Worm (Caenorhabditis elegans): ENCODE data around the gene Y43F8B.3.

Gene Y43F8B.3

DNA sequence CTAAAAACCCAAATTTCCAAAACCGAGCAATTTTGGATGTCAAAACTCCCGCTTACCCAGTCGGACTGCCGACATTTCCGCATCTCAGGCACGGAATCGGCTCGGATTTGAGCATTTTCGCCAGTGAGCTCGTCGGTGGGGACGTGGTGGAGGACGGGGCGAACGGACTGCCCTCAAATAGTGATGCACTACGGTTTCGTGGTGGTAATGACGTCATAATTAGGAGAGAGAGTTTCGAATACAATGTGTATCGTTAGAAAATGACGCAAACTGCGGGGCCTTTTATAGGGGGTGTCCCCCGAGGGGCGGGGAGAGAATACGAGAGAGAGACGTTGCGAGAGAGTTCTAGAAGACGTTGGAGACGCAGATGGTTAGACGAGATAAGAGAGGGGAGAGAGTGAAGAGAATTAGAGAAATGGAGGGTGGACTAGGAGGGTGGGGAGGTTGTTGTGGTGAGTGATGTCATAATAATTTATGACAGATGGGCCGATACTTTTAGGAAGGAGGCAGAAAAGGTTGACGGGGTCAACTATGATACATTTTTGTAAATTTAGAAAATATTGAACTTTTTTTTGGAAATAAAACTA lies 19.7 kb downstream of the Y43F8B.3 start (continued):
- no peak for TF ChIP-seq elt-3 (tag; optimal IDR thresholded peaks at IDR 0.05)
- TF ChIP-seq dmd-4 (tag; optimal IDR thresholded peaks at IDR 0.05): no peak
- no peak for TF ChIP-seq skn-1 (tag; optimal IDR thresholded peaks at IDR 0.05)
- no peak for TF ChIP-seq elt-1 (tag; optimal IDR thresholded peaks at IDR 0.05)
- no peak for TF ChIP-seq aly-2 (tag; optimal IDR thresholded peaks at IDR 0.05)
- peak; percentile 91 for TF ChIP-seq sem-4 (tag; optimal IDR thresholded peaks at IDR 0.05)
- TF ChIP-seq ztf-4 (tag; optimal IDR thresholded peaks at IDR 0.05): peak; percentile 92
- TF ChIP-seq mbf-1 (tag; optimal IDR thresholded peaks at IDR 0.05): no peak
- no peak for TF ChIP-seq ztf-11 (tag; optimal IDR thresholded peaks at IDR 0.05)
- TF ChIP-seq crh-2 (tag; optimal IDR thresholded peaks at IDR 0.05): peak; percentile 93
- peak; percentile 47 for TF ChIP-seq ceh-16 (tag; optimal IDR thresholded peaks at IDR 0.05)
- TF ChIP-seq mab-5 (tag; optimal IDR thresholded peaks at IDR 0.05): peak; percentile 97
- no peak for TF ChIP-seq nhr-77 (tag; optimal IDR thresholded peaks at IDR 0.05)
- peak; percentile 47 for TF ChIP-seq nhr-237 (tag; optimal IDR thresholded peaks at IDR 0.05)
- no peak for TF ChIP-seq R02D3.7 (tag; optimal IDR thresholded peaks at IDR 0.05)
- no peak for TF ChIP-seq nhr-11 (tag; optimal IDR thresholded peaks at IDR 0.05)
- peak; percentile 65 to 89 for TF ChIP-seq lsy-2 (tag; optimal IDR thresholded peaks at IDR 0.05)
- TF ChIP-seq sma-3 (GFP tag; optimal IDR thresholded peaks at IDR 0.05): peak; percentile 96

ce11 chrV:19524569-19524968 lies 21.7 kb downstream of the Y43F8B.3 start:
- TF ChIP-seq sma-9 (GFP tag; optimal IDR thresholded peaks at IDR 0.05) (peak; percentile 66), sma-9 (tag; optimal IDR thresholded peaks at IDR 0.05) (no peak), fos-1 (tag; optimal IDR thresholded peaks at IDR 0.05) (peak; percentile 6), F13H6.1 (tag; optimal IDR thresholded peaks at IDR 0.05) (peak; percentile 4), mbf-1 (tag; optimal IDR thresholded peaks at IDR 0.05) (no peak), mdl-1 (tag; optimal IDR thresholded peaks at IDR 0.05) (peak in 1 of 2 experiments; percentile 33), blmp-1 (tag; optimal IDR thresholded peaks at IDR 0.05; ENCODE audit: insufficient read depth) (no peak), lsy-2 (tag; optimal IDR thresholded peaks at IDR 0.05) (peak in 1 of 2 experiments; percentile 34), skn-1 (tag; optimal IDR thresholded peaks at IDR 0.05) (no peak), crh-2 (tag; optimal IDR thresholded peaks at IDR 0.05) (peak; percentile 82)

DNA sequence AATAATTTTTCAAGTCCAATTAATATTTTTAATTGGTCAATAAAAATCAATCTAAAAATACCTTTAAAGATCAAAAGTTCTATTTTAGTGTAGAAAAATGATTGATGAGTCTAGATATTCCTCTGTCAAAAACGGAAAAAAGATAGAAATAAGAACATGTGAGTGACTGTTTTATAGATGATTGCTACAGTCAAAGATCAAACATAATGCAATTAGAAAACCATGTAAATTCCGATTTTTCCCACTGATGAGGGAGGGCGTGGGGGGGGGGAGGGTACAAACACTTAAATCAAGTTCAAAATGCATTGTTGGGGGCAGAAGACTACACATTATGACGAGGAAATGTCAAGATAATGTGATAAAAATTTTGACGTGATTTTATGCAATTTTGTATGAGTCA lies 23.3 kb downstream of the Y43F8B.3 start:
- TF ChIP-seq sma-9 (GFP tag; optimal IDR thresholded peaks at IDR 0.05): peak; percentile 9
- no peak for TF ChIP-seq sma-9 (tag; optimal IDR thresholded peaks at IDR 0.05)
- peak; percentile 65 for TF ChIP-seq nhr-25 (tag; optimal IDR thresholded peaks at IDR 0.05)
- TF ChIP-seq nhr-10 (tag; optimal IDR thresholded peaks at IDR 0.05): no peak
- peak; percentile 26 for TF ChIP-seq blmp-1 (tag; optimal IDR thresholded peaks at IDR 0.05; ENCODE audit: insufficient read depth)

ce11 chrV:19527565-19527964 lies 24.7 kb downstream of the Y43F8B.3 start:
- TF ChIP-seq ztf-1 (GFP tag; conservative IDR thresholded peaks at IDR 0.05) (no peak), gmeb-1 (tag; optimal IDR thresholded peaks at IDR 0.05) (peak; percentile 66), lin-11 (tag; optimal IDR thresholded peaks at IDR 0.05) (no peak), ceh-82 (tag; optimal IDR thresholded peaks at IDR 0.05) (no peak), mdl-1 (tag; optimal IDR thresholded peaks at IDR 0.05) (peak in 1 of 2 experiments; percentile 33), lin-39 (tag; optimal IDR thresholded peaks at IDR 0.05) (no peak), elt-1 (tag; optimal IDR thresholded peaks at IDR 0.05) (no peak), Y55F3AM.14 (GFP tag; optimal IDR thresholded peaks at IDR 0.05) (no peak), nhr-25 (tag; optimal IDR thresholded peaks at IDR 0.05) (peak; percentile 57), lsy-2 (tag; optimal IDR thresholded peaks at IDR 0.05) (peak in 1 of 2 experiments; percentile 13), aly-2 (tag; optimal IDR thresholded peaks at IDR 0.05) (no peak), mbf-1 (tag; optimal IDR thresholded peaks at IDR 0.05) (no peak), snpc-4 (tag; optimal IDR thresholded peaks at IDR 0.05) (no peak), elt-3 (tag; optimal IDR thresholded peaks at IDR 0.05) (no peak), unc-62 (GFP tag; optimal IDR thresholded peaks at IDR 0.05) (no peak), lin-13 (GFP tag; optimal IDR thresholded peaks at IDR 0.05) (no peak), nhr-23 (tag; optimal IDR thresholded peaks at IDR 0.05) (no peak), C34F6.9 (tag; optimal IDR thresholded peaks at IDR 0.05) (no peak), R02D3.7 (tag; optimal IDR thresholded peaks at IDR 0.05) (no peak), mab-5 (tag; optimal IDR thresholded peaks at IDR 0.05) (no peak), nhr-237 (tag; optimal IDR thresholded peaks at IDR 0.05) (no peak), ztf-4 (tag; optimal IDR thresholded peaks at IDR 0.05) (no peak), nhr-77 (tag; optimal IDR thresholded peaks at IDR 0.05) (no peak), ceh-16 (tag; optimal IDR thresholded peaks at IDR 0.05) (no peak), nhr-11 (tag; optimal IDR thresholded peaks at IDR 0.05) (no peak), nhr-6 (tag; optimal IDR thresholded peaks at IDR 0.05) (no peak), nhr-10 (tag; optimal IDR thresholded peaks at IDR 0.05) (no peak), skn-1 (tag; optimal IDR thresholded peaks at IDR 0.05) (no peak), ZK546.5 (tag; optimal IDR thresholded peaks at IDR 0.05) (no peak), nhr-12 (tag; optimal IDR thresholded peaks at IDR 0.05) (no peak), sma-3 (GFP tag; optimal IDR thresholded peaks at IDR 0.05) (peak; percentile 73), unc-39 (tag; optimal IDR thresholded peaks at IDR 0.05) (no peak), zag-1 (tag; optimal IDR thresholded peaks at IDR 0.05) (no peak), ama-1 (optimal IDR thresholded peaks at IDR 0.05) (no peak), nhr-21 (tag; optimal IDR thresholded peaks at IDR 0.05) (peak; percentile 53), sem-4 (tag; optimal IDR thresholded peaks at IDR 0.05) (no peak), blmp-1 (tag; optimal IDR thresholded peaks at IDR 0.05; ENCODE audit: insufficient read depth) (peak; percentile 16), nhr-129 (tag; optimal IDR thresholded peaks at IDR 0.05) (peak; percentile 41)
